ENCODE assay signal across 3 fruit fly cellular contexts in genomic region chr3L:22273529-22274301, dm6.
TF ChIP-seq lines count a peak whose summit lies in the region.

Gene Srpk79D, plus strand, starts transcription at chr3L:22273985.

- no peak for TF ChIP-seq CTCF in whole organism, embryonic (GFP tag; optimal IDR thresholded peaks at IDR 0.05; lab: Kevin White, UChicago)

TF ChIP-seq in whole organism, embryonic, 481 proteins besides CTCF, POLR2A, EP300 and RAD21:
- TF ChIP-seq stwl (tag; optimal IDR thresholded peaks at IDR 0.05; lab: Kevin White, UChicago) (no peak), gem (tag; optimal IDR thresholded peaks at IDR 0.05; lab: Kevin White, UChicago) (peak; percentile 5), Elba2 (GFP tag; optimal IDR thresholded peaks at IDR 0.05; lab: Kevin White, UChicago) (peak; percentile 6), vvl (GFP tag; IDR thresholded peaks at IDR 0.05; lab: Robert Waterston, UW) (0 out of 2 replicates have a peak, but pooled peaks have one; percentile 11), ara (GFP tag; IDR thresholded peaks at IDR 0.05; lab: Robert Waterston, UW) (0 out of 2 replicates have a peak, but pooled peaks have one; percentile 45), CG10654 (GFP tag; optimal IDR thresholded peaks at IDR 0.05; lab: Kevin White, UChicago) (no peak), CG15514 (GFP tag; optimal IDR thresholded peaks at IDR 0.05; lab: Kevin White, UChicago) (peak; percentile 96), Med (GFP tag; lab: Kevin White, UChicago) (peak; percentile 77), crp (GFP tag; optimal IDR thresholded peaks at IDR 0.05; lab: Kevin White, UChicago) (peak in 1 of 2 experiments; percentile 40), ewg (GFP tag; optimal IDR thresholded peaks at IDR 0.05; lab: Kevin White, UChicago) (peak; percentile 91), CG11504 (tag; optimal IDR thresholded peaks at IDR 0.05; lab: Kevin White, UChicago) (peak; percentile 8), Xrp1 (GFP tag; IDR thresholded peaks at IDR 0.05; lab: Robert Waterston, UW) (peak; percentile 24; the same call in 1 of the 2 replicates), D19A (tag; optimal IDR thresholded peaks at IDR 0.05; lab: Kevin White, UChicago) (peak; percentile 94), CG4282 (GFP tag; optimal IDR thresholded peaks at IDR 0.05; lab: Kevin White, UChicago) (no peak), CG30403 (GFP tag; optimal IDR thresholded peaks at IDR 0.05; lab: Kevin White, UChicago) (peak; percentile 3), ci (GFP tag; IDR thresholded peaks at IDR 0.05; lab: Robert Waterston, UW) (peak; percentile 59; the same call in 1 of the 3 replicates), sens (GFP tag; lab: Kevin White, UChicago) (peak; percentile 57), CG18599 (GFP tag; optimal IDR thresholded peaks at IDR 0.05; lab: Kevin White, UChicago) (peak; percentile 25), CG10959 (GFP tag; IDR thresholded peaks at IDR 0.05; lab: Robert Waterston, UW) (no peak), chinmo (GFP tag; IDR thresholded peaks at IDR 0.05; lab: Robert Waterston, UW; ENCODE audit: partially characterized antibody) (0 out of 4 replicates have a peak, but pooled peaks have one; percentile 48), row (GFP tag; IDR thresholded peaks at IDR 0.05; lab: Robert Waterston, UW) (peak; percentile 57; the same call in 1 of the 3 replicates), CG1529 (GFP tag; optimal IDR thresholded peaks at IDR 0.05; lab: Kevin White, UChicago) (no peak), CG16815 (GFP tag; optimal IDR thresholded peaks at IDR 0.05; lab: Kevin White, UChicago) (no peak)

TF ChIP-seq in whole organism, prepupa, 60 proteins besides CTCF, POLR2A, EP300 and RAD21:
- TF ChIP-seq CG32006 (GFP tag; optimal IDR thresholded peaks at IDR 0.05; lab: Kevin White, UChicago), result no peak
- no peak for TF ChIP-seq OdsH (GFP tag; optimal IDR thresholded peaks at IDR 0.05; lab: Kevin White, UChicago)
- TF ChIP-seq CG7368 (GFP tag; optimal IDR thresholded peaks at IDR 0.05; lab: Kevin White, UChicago), result no peak
- no peak for TF ChIP-seq Lpt (GFP tag; optimal IDR thresholded peaks at IDR 0.05; lab: Kevin White, UChicago)
- TF ChIP-seq net (GFP tag; optimal IDR thresholded peaks at IDR 0.05; lab: Kevin White, UChicago), result no peak
- TF ChIP-seq CG15336 (GFP tag; IDR thresholded peaks at IDR 0.05; lab: Robert Waterston, UW), result no peak
- TF ChIP-seq fd59A (GFP tag; optimal IDR thresholded peaks at IDR 0.05; lab: Kevin White, UChicago), result no peak
- TF ChIP-seq CG11762 (GFP tag; optimal IDR thresholded peaks at IDR 0.05; lab: Kevin White, UChicago; ENCODE audit: insufficient read depth), result no peak
- no peak for TF ChIP-seq fd85E (GFP tag; optimal IDR thresholded peaks at IDR 0.05; lab: Kevin White, UChicago)
- TF ChIP-seq ss (GFP tag; optimal IDR thresholded peaks at IDR 0.05; lab: Kevin White, UChicago), result no peak
- peak; percentile 1 for TF ChIP-seq CG31627 (GFP tag; optimal IDR thresholded peaks at IDR 0.05; lab: Kevin White, UChicago)
- peak; percentile 19 for TF ChIP-seq Hr39 (GFP tag; optimal IDR thresholded peaks at IDR 0.05; lab: Kevin White, UChicago)
- TF ChIP-seq Eip78C (GFP tag; lab: Kevin White, UChicago), result peak; percentile 56
- no peak for TF ChIP-seq CG1621 (tag; optimal IDR thresholded peaks at IDR 0.05; lab: Kevin White, UChicago)
- no peak for TF ChIP-seq acj6 (GFP tag; optimal IDR thresholded peaks at IDR 0.05; lab: Kevin White, UChicago)
- no peak for TF ChIP-seq cyc (GFP tag; optimal IDR thresholded peaks at IDR 0.05; lab: Kevin White, UChicago)
- no peak for TF ChIP-seq Sox14 (GFP tag; optimal IDR thresholded peaks at IDR 0.05; lab: Kevin White, UChicago)
- TF ChIP-seq Hr4 (GFP tag; optimal IDR thresholded peaks at IDR 0.05; lab: Kevin White, UChicago), result no peak
- no peak for TF ChIP-seq dsx (GFP tag; optimal IDR thresholded peaks at IDR 0.05; lab: Kevin White, UChicago; ENCODE audit: poor library complexity, severe bottlenecking)
- no peak for TF ChIP-seq Hr38 (GFP tag; optimal IDR thresholded peaks at IDR 0.05; lab: Kevin White, UChicago)
- TF ChIP-seq CG8632 (GFP tag; optimal IDR thresholded peaks at IDR 0.05; lab: Kevin White, UChicago), result no peak
- TF ChIP-seq CG8319 (GFP tag; optimal IDR thresholded peaks at IDR 0.05; lab: Kevin White, UChicago), result no peak
- no peak for TF ChIP-seq Blimp-1 (GFP tag; optimal IDR thresholded peaks at IDR 0.05; lab: Kevin White, UChicago)
- no peak for TF ChIP-seq CG16779 (tag; optimal IDR thresholded peaks at IDR 0.05; lab: Kevin White, UChicago)
- no peak for TF ChIP-seq CG8119 (GFP tag; IDR thresholded peaks at IDR 0.05; lab: Robert Waterston, UW)
- peak; percentile 4 for TF ChIP-seq esn (GFP tag; optimal IDR thresholded peaks at IDR 0.05; lab: Kevin White, UChicago)
- TF ChIP-seq CG6276 (GFP tag; optimal IDR thresholded peaks at IDR 0.05; lab: Kevin White, UChicago), result no peak
- no peak for TF ChIP-seq Eip93F (GFP tag; optimal IDR thresholded peaks at IDR 0.05; lab: Kevin White, UChicago)
- peak; percentile 4 for TF ChIP-seq Smox (GFP tag; optimal IDR thresholded peaks at IDR 0.05; lab: Kevin White, UChicago)
- no peak for TF ChIP-seq Eip75B (GFP tag; optimal IDR thresholded peaks at IDR 0.05; lab: Kevin White, UChicago)
- peak; percentile 7 for TF ChIP-seq Met (GFP tag; optimal IDR thresholded peaks at IDR 0.05; lab: Kevin White, UChicago)
- TF ChIP-seq Sox102F (GFP tag; optimal IDR thresholded peaks at IDR 0.05; lab: Kevin White, UChicago), result no peak

TF ChIP-seq in whole organism, pupa, 21 proteins besides CTCF, POLR2A, EP300 and RAD21:
- TF ChIP-seq CG4496 (GFP tag; IDR thresholded peaks at IDR 0.05; lab: Robert Waterston, UW) (0 out of 3 replicates have a peak, but pooled peaks have one; percentile 10), Pif1A (GFP tag; optimal IDR thresholded peaks at IDR 0.05; lab: Kevin White, UChicago) (no peak), CG34367 (tag; optimal IDR thresholded peaks at IDR 0.05; lab: Kevin White, UChicago) (no peak), Ets98B (GFP tag; IDR thresholded peaks at IDR 0.05; lab: Robert Waterston, UW) (0 out of 2 replicates have a peak, but pooled peaks have one; percentile 7), rn (GFP tag; IDR thresholded peaks at IDR 0.05; lab: Robert Waterston, UW) (no peak), CG8301 (tag; optimal IDR thresholded peaks at IDR 0.05; lab: Kevin White, UChicago) (no peak), EcR (GFP tag; optimal IDR thresholded peaks at IDR 0.05; lab: Kevin White, UChicago) (no peak), CG13204 (GFP tag; optimal IDR thresholded peaks at IDR 0.05; lab: Kevin White, UChicago) (no peak), CG9948 (tag; optimal IDR thresholded peaks at IDR 0.05; lab: Kevin White, UChicago) (no peak)
TF ChIP-seq in whole organism, pupa: peak in this region for 2.

Comparison
In these comparisons a context has a peak if more than half of its experiments do, and no peak if none do; other contexts are left out.
1. Of the 7 proteins assayed by ChIP-seq in both whole organism, embryonic and whole organism, prepupa: peak only in whole organism, embryonic: none; only in whole organism, prepupa: Hr39; in both: none; in neither: 6.